Fruit fly (Drosophila melanogaster): ENCODE measurements around the gene CG42399.
A peak's percentile ranks its signal among the peaks of the same experiment; 100 is the strongest.

The CG42399 gene

DNA sequence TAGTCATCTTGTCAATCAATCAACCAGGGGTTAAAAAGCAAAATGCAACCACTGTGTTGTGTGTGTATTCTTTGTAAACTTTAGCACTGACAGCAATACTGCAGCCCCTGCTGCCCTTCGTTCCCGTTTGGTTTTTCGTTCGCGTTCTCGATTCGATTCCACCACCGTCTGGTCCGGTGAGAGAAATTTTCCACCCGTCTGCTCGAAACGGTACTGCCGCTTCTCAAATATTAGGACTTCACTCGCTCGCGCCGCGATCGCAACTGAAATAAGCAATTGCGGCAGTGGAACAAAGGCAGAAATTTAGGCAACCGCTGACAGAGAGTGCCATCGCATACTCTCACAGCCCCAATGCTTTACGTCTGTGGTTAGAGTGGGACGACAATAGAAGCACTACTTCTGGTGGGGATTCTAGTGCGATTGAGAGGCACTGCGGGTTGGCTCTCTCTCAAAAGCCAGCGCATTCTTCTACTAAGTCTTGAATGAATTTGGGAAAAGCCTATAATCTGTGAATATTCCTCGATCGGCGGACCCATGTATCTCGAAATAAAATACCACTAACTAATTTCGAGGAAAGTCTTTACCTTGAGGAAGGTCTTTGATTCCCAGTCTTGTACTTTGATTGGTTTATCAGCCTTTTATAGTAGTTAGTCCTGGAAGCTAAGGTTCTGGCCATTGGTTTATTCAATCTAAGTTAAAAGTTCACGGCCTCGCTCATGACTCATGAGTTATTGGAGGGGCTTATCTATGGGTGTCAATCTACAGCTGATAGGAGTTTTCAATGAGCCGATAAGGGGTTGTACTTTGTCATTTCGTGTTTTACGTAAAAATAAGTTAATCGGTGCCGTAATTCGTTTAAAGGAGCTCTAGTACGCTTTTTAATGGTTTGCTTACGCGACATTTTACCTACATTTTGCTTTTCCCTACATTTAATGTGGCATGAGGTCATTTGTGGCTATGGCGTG, 23.8 kb downstream of the CG42399 start (continued):
- TF ChIP-seq Eip78C (GFP tag) (peak; percentile 83), esn (GFP tag; optimal IDR thresholded peaks at IDR 0.05) (peak; percentile 45), CG11902 (GFP tag; optimal IDR thresholded peaks at IDR 0.05) (no peak), CG6276 (GFP tag; optimal IDR thresholded peaks at IDR 0.05) (peak; percentile 65), Sox14 (GFP tag; optimal IDR thresholded peaks at IDR 0.05) (peak; percentile 96), Eip75B (GFP tag; optimal IDR thresholded peaks at IDR 0.05) (peak; percentile 37), spab (GFP tag; optimal IDR thresholded peaks at IDR 0.05) (peak; percentile 12), acj6 (GFP tag; optimal IDR thresholded peaks at IDR 0.05) (no peak), CG8632 (GFP tag; optimal IDR thresholded peaks at IDR 0.05) (no peak), CG6792 (GFP tag; optimal IDR thresholded peaks at IDR 0.05) (peak; percentile 6), CG6854 (GFP tag; optimal IDR thresholded peaks at IDR 0.05) (peak; percentile 91), CG3919 (GFP tag; optimal IDR thresholded peaks at IDR 0.05) (peak; percentile 47), dac (GFP tag; optimal IDR thresholded peaks at IDR 0.05) (no peak), CG31627 (GFP tag; optimal IDR thresholded peaks at IDR 0.05) (no peak), achi (GFP tag; optimal IDR thresholded peaks at IDR 0.05) (peak; percentile 14), OdsH (GFP tag; optimal IDR thresholded peaks at IDR 0.05) (no peak), Ets96B (tag; optimal IDR thresholded peaks at IDR 0.05) (peak; percentile 18), Eip93F (GFP tag; optimal IDR thresholded peaks at IDR 0.05) (peak; percentile 83), CG15336 (GFP tag; IDR thresholded peaks at IDR 0.05) (peak; percentile 47; the same call in 1 of the 2 replicates), ss (GFP tag; optimal IDR thresholded peaks at IDR 0.05) (peak; percentile 19 to 50), salr (GFP tag; optimal IDR thresholded peaks at IDR 0.05) (peak in 1 of 2 experiments; percentile 10), topi (GFP tag; optimal IDR thresholded peaks at IDR 0.05) (peak; percentile 49), svp (GFP tag) (peak; percentile 87), fd85E (GFP tag; optimal IDR thresholded peaks at IDR 0.05) (no peak), Ets21C (GFP tag; optimal IDR thresholded peaks at IDR 0.05) (no peak), CG16779 (tag; optimal IDR thresholded peaks at IDR 0.05) (peak; percentile 80)

DNA sequence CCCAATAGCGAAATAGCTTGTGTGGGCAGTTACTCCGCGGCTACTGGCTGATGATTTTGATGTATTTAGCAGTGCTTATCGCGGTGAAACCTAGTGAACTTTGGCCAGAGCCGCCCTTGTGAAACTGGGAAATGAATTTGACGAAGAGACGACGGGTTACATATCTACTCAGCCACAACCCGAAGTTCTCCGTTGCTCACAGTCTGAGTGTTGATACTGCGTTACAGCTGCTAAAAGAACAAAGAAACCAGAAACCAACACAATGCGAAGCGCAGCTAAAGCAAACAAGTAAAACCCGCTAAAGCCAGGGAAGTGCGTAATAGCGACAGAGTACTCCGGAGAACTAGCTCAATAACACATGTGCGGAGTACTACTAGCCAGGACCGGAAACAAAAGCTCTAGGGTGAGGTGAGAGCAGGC, 24.8 kb downstream of the CG42399 start:
- no peak for TF ChIP-seq cyc (GFP tag; optimal IDR thresholded peaks at IDR 0.05)
- peak in 1 of 2 experiments; percentile 62 for TF ChIP-seq ss (GFP tag; optimal IDR thresholded peaks at IDR 0.05)
- no peak for TF ChIP-seq CG6163 (GFP tag; IDR thresholded peaks at IDR 0.05)
- TF ChIP-seq eg (GFP tag; IDR thresholded peaks at IDR 0.05) = peak; percentile 18; the same call in 1 of the 3 replicates
- TF ChIP-seq Gug (GFP tag; IDR thresholded peaks at IDR 0.05) = no peak
- peak; percentile 85 for TF ChIP-seq Sox14 (GFP tag; optimal IDR thresholded peaks at IDR 0.05)
- peak; percentile 72 for TF ChIP-seq fkh (GFP tag; optimal IDR thresholded peaks at IDR 0.05)
- TF ChIP-seq CG6854 (GFP tag; optimal IDR thresholded peaks at IDR 0.05) = no peak
- TF ChIP-seq CG8119 (GFP tag; IDR thresholded peaks at IDR 0.05) = 0 out of 3 replicates have a peak, but pooled peaks have one; percentile 14
- TF ChIP-seq svp (GFP tag) = peak; percentile 16
- peak; percentile 5 for TF ChIP-seq spab (GFP tag; optimal IDR thresholded peaks at IDR 0.05)
- TF ChIP-seq CG6808 (GFP tag; optimal IDR thresholded peaks at IDR 0.05) = peak; percentile 35
- TF ChIP-seq CG7368 (GFP tag; optimal IDR thresholded peaks at IDR 0.05) = no peak
- TF ChIP-seq CG8632 (GFP tag; optimal IDR thresholded peaks at IDR 0.05) = no peak
- TF ChIP-seq Eip78C (GFP tag) = peak; percentile 76
- TF ChIP-seq CG9139 (GFP tag; optimal IDR thresholded peaks at IDR 0.05) = peak; percentile 37
- TF ChIP-seq fd59A (GFP tag; optimal IDR thresholded peaks at IDR 0.05) = no peak
- TF ChIP-seq CG1621 (tag; optimal IDR thresholded peaks at IDR 0.05) = peak; percentile 89
- no peak for TF ChIP-seq Met (GFP tag; optimal IDR thresholded peaks at IDR 0.05)
